Fruit fly (Drosophila melanogaster) S2 (cell line): ENCODE data around the gene Lst8.

Source experiments
- CG8478 ChIP-seq: fragments of >200 bp; optimal IDR thresholded peaks from 2 replicates; lab custom pipeline; 2018
- CTCF ChIP-seq, 2 experiments: fragments of >200 bp; optimal IDR thresholded peaks; 2 replicates each; lab custom pipeline; 2018

DNA sequence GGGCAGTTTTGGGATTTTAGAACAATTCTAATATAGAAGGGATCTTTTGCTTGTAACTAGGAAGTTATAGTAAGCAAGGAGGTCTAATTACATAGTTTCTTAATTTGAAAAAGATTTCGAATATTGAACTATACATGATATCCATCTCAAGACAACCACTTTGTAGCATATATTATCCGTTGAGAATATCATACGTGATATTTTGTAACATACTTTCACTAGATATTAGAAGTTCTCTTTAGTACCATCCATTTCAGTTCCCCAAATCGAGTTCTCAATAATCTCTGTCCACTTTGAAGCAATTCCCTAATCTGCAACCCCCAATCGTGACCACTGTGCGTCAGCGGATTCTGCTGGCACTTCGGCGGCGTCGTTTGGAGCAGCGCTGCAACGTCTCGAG, 9.7 kb upstream of the Lst8 start:
- TF ChIP-seq CTCF (optimal IDR thresholded peaks at IDR 0.05; lab: Kevin White, UChicago) (no peak), CG8478 (no peak)
